Worm (Caenorhabditis elegans): ENCODE data around the gene drn-1.
A peak's percentile ranks its signal among the peaks of the same experiment; 100 is the strongest.

Gene drn-1

DNA sequence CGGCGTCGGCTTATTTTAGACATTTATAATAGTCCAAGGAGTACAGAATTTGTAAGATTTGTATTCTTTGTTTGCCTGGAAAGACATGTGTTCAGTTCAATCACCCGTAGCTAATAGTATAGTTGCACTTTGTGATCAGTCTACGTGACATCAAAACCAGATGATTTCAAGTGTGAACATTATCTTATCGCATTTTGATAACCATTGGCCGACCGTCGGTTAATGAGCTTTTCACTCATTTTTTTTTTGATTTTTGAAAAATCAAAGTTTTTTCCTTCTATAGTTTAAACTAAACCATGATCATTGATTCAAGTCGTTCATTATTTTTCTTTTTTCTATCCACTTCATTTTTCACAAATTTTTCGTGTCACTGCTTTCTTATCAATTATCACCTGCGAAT, 35.6 kb upstream of the drn-1 start:
- TF ChIP-seq lin-35 (GFP tag; optimal IDR thresholded peaks at IDR 0.05): no peak
- peak; percentile 82 for TF ChIP-seq elt-2 (tag; optimal IDR thresholded peaks at IDR 0.05)
- no peak for TF ChIP-seq Y116A8C.19 (tag; optimal IDR thresholded peaks at IDR 0.05; ENCODE audit: borderline replicate concordance)

- TF ChIP-seq pax-3 (tag; optimal IDR thresholded peaks at IDR 0.05) (peak; percentile 13), hpl-2 (GFP tag; optimal IDR thresholded peaks at IDR 0.05) (no peak)
Measured at ce11 chrII:5306197-5306596, 34.6 kb upstream of the drn-1 start.

- TF ChIP-seq jun-1 (tag; optimal IDR thresholded peaks at IDR 0.05): no peak
- TF ChIP-seq F16B12.6 (tag; optimal IDR thresholded peaks at IDR 0.05): no peak
- TF ChIP-seq irx-1 (tag; optimal IDR thresholded peaks at IDR 0.05): no peak
- no peak for TF ChIP-seq ama-1 (optimal IDR thresholded peaks at IDR 0.05)
- TF ChIP-seq unc-86 (tag; optimal IDR thresholded peaks at IDR 0.05): peak; percentile 70
- no peak for TF ChIP-seq tlp-1 (tag; optimal IDR thresholded peaks at IDR 0.05)
- TF ChIP-seq nhr-84 (tag; optimal IDR thresholded peaks at IDR 0.05): no peak
- TF ChIP-seq egl-13 (tag; optimal IDR thresholded peaks at IDR 0.05): no peak
- TF ChIP-seq lin-14 (GFP tag; optimal IDR thresholded peaks at IDR 0.05): peak; percentile 47
- no peak for TF ChIP-seq efl-1 (optimal IDR thresholded peaks at IDR 0.05)
- peak in 1 of 2 experiments; percentile 55 for TF ChIP-seq efl-1 (GFP tag; optimal IDR thresholded peaks at IDR 0.05 in 1 of 2)
- no peak for TF ChIP-seq alr-1 (tag; optimal IDR thresholded peaks at IDR 0.05; ENCODE audit: borderline replicate concordance)
- no peak for TF ChIP-seq zip-4 (GFP tag; optimal IDR thresholded peaks at IDR 0.05)
- TF ChIP-seq lsy-2 (tag; optimal IDR thresholded peaks at IDR 0.05): no peak
Measured at ce11 chrII:5305121-5305520, 33.5 kb upstream of the drn-1 start.

- TF ChIP-seq sox-4 (tag; optimal IDR thresholded peaks at IDR 0.05): no peak
- no peak for TF ChIP-seq mab-9 (GFP tag; IDR thresholded peaks at IDR 0.05)
- no peak for TF ChIP-seq nhr-11 (tag; optimal IDR thresholded peaks at IDR 0.05)
- no peak for TF ChIP-seq nhr-19 (GFP tag; conservative IDR thresholded peaks at IDR 0.05)
- peak; percentile 71 for TF ChIP-seq lin-14 (GFP tag; optimal IDR thresholded peaks at IDR 0.05)
- peak in 1 of 3 experiments; percentile 8 for TF ChIP-seq ceh-82 (tag; optimal IDR thresholded peaks at IDR 0.05)
- TF ChIP-seq snu-23 (GFP tag; optimal IDR thresholded peaks at IDR 0.05): no peak
- no peak for TF ChIP-seq ces-1 (GFP tag; optimal IDR thresholded peaks at IDR 0.05)
Measured at ce11 chrII:5301810-5302209, 30.2 kb upstream of the drn-1 start.

- TF ChIP-seq lin-14 (GFP tag; optimal IDR thresholded peaks at IDR 0.05) (peak; percentile 2), elt-3 (tag; optimal IDR thresholded peaks at IDR 0.05) (no peak), blmp-1 (tag; optimal IDR thresholded peaks at IDR 0.05) (peak; percentile 23)
Measured at ce11 chrII:5297718-5298117, 26.1 kb upstream of the drn-1 start.

ce11 chrII:5293287-5293850, 21.7 kb upstream of the drn-1 start, which contains the start of gene ZK622.1:
ZK622.1 (plus strand) TSS chrII:5293800.
- TF ChIP-seq tbx-2 (tag; optimal IDR thresholded peaks at IDR 0.05) (no peak), mdl-1 (tag; optimal IDR thresholded peaks at IDR 0.05) (no peak), dsc-1 (tag; optimal IDR thresholded peaks at IDR 0.05) (peak; percentile 5), isw-1 (GFP tag; IDR thresholded peaks at IDR 0.05) (no peak), lin-14 (GFP tag; optimal IDR thresholded peaks at IDR 0.05) (peak; percentile 33), aly-2 (tag; optimal IDR thresholded peaks at IDR 0.05) (no peak), ceh-82 (tag; optimal IDR thresholded peaks at IDR 0.05) (peak in 2 of 3 experiments; percentile 0 to 5), efl-1 (optimal IDR thresholded peaks at IDR 0.05) (peak; percentile 1 to 35), efl-1 (GFP tag; optimal IDR thresholded peaks at IDR 0.05 in 1 of 2) (peak in 1 of 2 experiments; percentile 61), dpl-1 (GFP tag; optimal IDR thresholded peaks at IDR 0.05) (no peak), sox-4 (tag; optimal IDR thresholded peaks at IDR 0.05) (no peak), ztf-4 (tag; optimal IDR thresholded peaks at IDR 0.05) (no peak), C16A3.4 (tag; optimal IDR thresholded peaks at IDR 0.05) (peak; percentile 15), ceh-90 (tag; optimal IDR thresholded peaks at IDR 0.05) (no peak), nhr-47 (tag; optimal IDR thresholded peaks at IDR 0.05) (peak; percentile 28), fos-1 (tag; optimal IDR thresholded peaks at IDR 0.05) (no peak), rnt-1 (tag; optimal IDR thresholded peaks at IDR 0.05) (peak; percentile 33), nhr-12 (tag; optimal IDR thresholded peaks at IDR 0.05) (no peak), nhr-85 (tag) (peak; percentile 49), lsy-2 (tag; optimal IDR thresholded peaks at IDR 0.05) (peak in 1 of 2 experiments; percentile 31), snu-23 (GFP tag; optimal IDR thresholded peaks at IDR 0.05) (peak; percentile 53), mef-2 (tag; optimal IDR thresholded peaks at IDR 0.05) (no peak), ceh-88 (GFP tag; IDR thresholded peaks at IDR 0.05) (no peak), elt-2 (tag; optimal IDR thresholded peaks at IDR 0.05) (peak; percentile 31)

Measured in whole organism, L1 larva.